Worm (Caenorhabditis elegans): ENCODE measurements around the gene nspd-6.
"Not testable (repeated sequence)": the region's sequence is repeated elsewhere in the genome, so short reads cannot be mapped to it uniquely, and the experiment has no call there.

Gene nspd-6

DNA sequence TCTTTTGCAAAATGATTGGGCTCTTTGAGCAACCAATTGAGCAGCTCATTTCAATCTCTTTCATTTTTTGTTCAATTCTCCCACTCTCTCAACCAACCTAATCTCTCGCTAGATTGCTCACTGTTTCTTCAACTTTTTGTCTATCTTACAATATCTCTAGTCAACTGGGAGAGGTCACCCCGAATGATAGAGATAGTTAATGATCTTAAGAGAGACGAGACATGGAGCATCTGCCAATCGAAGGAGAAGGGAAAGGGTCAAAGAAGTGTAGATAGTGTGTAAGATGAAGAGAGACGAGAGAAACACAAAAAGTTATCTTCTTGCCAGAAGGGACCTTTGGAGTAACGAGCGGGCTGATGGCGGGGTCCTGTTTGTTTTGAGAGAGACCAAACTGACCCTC is 3.8 kb upstream of the nspd-6 start:
- TF ChIP-seq W03F9.2 (tag; optimal IDR thresholded peaks at IDR 0.05) (no peak), him-1 (tag; optimal IDR thresholded peaks at IDR 0.05) (no peak)

DNA sequence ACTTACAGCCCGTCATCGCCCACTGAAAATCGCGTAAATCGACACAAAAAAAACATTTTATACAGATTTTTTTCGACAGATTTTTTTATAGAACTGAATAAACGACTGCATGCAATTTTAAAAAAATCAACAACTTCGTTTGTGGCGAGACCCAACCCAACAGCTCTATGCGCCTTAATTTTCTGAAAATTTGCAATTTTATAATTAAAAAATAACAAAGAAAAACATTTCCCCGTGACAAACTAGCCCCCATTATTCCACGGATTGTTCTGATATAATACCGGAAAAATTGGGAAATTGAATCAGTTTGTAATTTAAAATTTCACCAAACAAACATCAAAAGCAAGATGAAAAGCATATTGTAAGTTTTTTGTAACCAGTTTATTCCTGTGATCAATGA is 504 bp upstream of the nspd-6 start, which contains the start of gene ptp-5.1:
Gene ptp-5.1, plus strand, starts transcription at position 301 of the 400 bp plus-strand sequence.
- TF ChIP-seq dao-5 (tag; optimal IDR thresholded peaks at IDR 0.05) = no peak
- no peak for TF ChIP-seq him-1 (tag; optimal IDR thresholded peaks at IDR 0.05)
- TF ChIP-seq W03F9.2 (tag; optimal IDR thresholded peaks at IDR 0.05) = no peak

DNA sequence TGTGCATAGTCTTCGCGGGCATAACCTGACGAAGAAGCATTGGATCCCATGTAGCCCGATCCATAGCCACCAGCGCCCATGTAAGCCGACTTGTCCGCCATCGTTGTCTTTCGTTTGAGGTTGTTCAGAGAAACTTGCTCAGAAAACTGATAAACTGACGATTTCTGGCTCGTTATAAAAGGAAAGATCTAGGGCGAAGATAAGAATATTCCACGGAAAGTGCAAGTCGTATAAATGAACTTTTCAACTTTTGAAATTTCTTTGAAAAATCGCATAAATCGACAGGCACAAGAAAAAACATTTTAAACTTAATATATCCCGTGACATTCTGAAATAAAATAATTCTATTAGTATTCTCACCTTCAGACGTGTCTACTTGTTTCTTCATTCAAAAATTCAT is 2.6 kb downstream of the nspd-6 start, which contains the start of the genes nspd-3 and C24D10.2:
Gene nspd-3, minus strand, starts transcription at position 101 of the 400 bp plus-strand sequence.
Gene C24D10.2, plus strand, starts transcription at position 399 of the 400 bp plus-strand sequence.
- TF ChIP-seq dao-5, W03F9.2, him-1 (tag; optimal IDR thresholded peaks at IDR 0.05): not testable (repeated sequence)

DNA sequence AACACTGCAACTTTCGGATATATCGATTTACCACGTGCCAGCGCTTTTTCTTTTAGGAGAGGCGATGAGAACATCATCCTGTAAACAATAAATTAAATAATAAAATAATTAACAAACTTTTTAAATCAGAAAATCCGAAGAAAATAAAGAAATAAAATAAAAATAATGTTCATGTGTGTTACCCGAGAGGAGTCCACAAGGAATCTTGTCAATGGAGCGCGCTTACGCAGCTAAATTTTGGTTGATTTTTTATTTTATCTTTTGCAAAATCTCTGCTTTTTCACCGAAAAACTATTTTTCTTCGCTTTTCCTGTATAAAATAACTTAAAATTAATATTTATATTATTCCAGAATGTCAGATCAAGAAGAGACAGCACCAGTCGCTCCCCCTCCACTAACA is 5.4 kb downstream of the nspd-6 start, which contains the start of the genes C24D10.6 and C24D10.4:
Gene C24D10.6, minus strand, starts transcription at position 78 of the 400 bp plus-strand sequence.
Gene C24D10.4, plus strand, starts transcription at position 352 of the 400 bp plus-strand sequence.
- TF ChIP-seq W03F9.2 (tag; optimal IDR thresholded peaks at IDR 0.05) = peak; percentile 19
- no peak for TF ChIP-seq him-1 (tag; optimal IDR thresholded peaks at IDR 0.05)
- no peak for TF ChIP-seq dao-5 (tag; optimal IDR thresholded peaks at IDR 0.05)

DNA sequence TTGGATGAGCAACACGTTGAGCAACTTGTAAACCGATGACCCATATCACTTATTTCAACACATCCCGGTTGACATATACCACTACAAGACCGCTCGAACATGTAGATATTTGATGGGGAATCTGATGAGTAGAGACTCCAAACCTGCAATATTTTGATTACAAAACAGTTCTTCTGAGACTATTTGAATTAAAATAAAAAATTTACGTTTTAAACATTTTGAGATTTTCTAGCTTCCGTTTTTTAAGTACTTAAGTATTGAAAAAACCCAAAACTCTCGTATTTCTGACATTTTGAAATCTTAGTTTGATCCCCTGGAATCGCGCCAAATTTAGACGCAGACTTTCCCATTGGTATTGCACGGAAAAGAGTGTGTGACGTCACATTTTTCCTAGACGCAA is 8.3 kb downstream of the nspd-6 start, which contains the start of gene C24D10.49:
Gene C24D10.49, minus strand, starts transcription at position 101 of the 400 bp plus-strand sequence.
- no peak for TF ChIP-seq him-1 (tag; optimal IDR thresholded peaks at IDR 0.05)
- TF ChIP-seq dao-5 (tag; optimal IDR thresholded peaks at IDR 0.05) = no peak
- no peak for TF ChIP-seq W03F9.2 (tag; optimal IDR thresholded peaks at IDR 0.05)

DNA sequence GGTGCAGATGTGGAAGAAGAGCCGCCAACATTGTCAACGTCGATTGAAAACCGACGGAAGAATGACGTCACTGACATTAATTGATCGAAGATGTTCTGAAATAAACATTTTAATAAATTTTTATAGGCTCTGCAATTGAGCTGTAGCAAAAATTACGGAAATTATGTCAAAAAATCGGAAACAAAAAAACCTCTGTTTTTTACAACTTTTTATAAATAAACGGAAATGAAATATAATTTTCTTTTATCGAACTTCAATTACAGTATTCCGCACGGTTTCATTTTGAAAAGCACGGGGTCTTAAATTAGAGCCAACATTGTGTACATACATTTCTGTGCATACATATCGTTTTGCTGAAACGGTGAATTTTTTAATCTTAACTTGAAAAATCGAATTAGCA is 13.1 kb downstream of the nspd-6 start, which contains the start of gene soc-2:
Gene soc-2, minus strand, starts transcription at position 101 of the 400 bp plus-strand sequence.
- TF ChIP-seq him-1 (tag; optimal IDR thresholded peaks at IDR 0.05) = no peak
- TF ChIP-seq W03F9.2 (tag; optimal IDR thresholded peaks at IDR 0.05) = no peak
- TF ChIP-seq dao-5 (tag; optimal IDR thresholded peaks at IDR 0.05) = no peak

DNA sequence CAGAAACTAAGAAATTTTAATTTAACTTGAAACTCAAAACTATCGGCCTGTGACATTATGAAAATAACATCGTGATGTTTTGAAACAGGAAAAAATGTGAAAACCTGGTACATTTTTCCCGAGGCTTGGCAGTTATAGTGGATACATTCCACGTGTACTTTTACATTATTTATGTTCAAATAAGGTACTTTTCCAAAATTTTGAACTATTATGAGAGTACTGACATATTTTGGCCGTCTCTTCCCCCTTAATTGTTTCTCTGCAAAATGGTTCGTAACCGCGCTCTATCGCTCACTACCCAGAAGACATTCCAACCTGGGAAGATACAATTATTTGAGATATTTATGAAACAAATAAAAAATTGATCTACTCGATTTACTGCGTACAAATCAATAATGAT is 15.7 kb downstream of the nspd-6 start, which contains the start of gene C24D10.5:
Gene C24D10.5, plus strand, starts transcription at position 301 of the 400 bp plus-strand sequence.
- TF ChIP-seq him-1 (tag; optimal IDR thresholded peaks at IDR 0.05) (no peak), W03F9.2 (tag; optimal IDR thresholded peaks at IDR 0.05) (no peak), dao-5 (tag; optimal IDR thresholded peaks at IDR 0.05) (no peak)

DNA sequence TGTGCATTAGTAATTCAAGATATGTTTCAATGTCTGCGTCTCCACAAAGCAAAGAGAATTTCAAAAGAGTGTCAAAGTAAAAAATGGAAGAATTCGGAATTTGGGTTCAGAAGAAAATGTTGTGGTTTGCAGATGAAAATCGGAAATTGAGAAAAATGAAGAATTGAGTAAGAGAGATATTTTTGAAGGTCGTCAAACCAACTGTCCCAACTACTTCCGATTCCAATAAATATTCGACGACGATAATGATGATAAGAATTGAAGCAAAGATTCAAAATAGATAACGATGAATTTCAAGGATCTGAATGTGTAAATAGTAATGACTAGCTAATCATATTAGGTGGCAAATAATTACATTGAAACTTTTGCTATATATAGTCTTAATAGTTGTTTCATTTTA is 25.6 kb downstream of the nspd-6 start:
- no peak for TF ChIP-seq dao-5 (tag; optimal IDR thresholded peaks at IDR 0.05)
- no peak for TF ChIP-seq him-1 (tag; optimal IDR thresholded peaks at IDR 0.05)
- TF ChIP-seq W03F9.2 (tag; optimal IDR thresholded peaks at IDR 0.05) = no peak

DNA sequence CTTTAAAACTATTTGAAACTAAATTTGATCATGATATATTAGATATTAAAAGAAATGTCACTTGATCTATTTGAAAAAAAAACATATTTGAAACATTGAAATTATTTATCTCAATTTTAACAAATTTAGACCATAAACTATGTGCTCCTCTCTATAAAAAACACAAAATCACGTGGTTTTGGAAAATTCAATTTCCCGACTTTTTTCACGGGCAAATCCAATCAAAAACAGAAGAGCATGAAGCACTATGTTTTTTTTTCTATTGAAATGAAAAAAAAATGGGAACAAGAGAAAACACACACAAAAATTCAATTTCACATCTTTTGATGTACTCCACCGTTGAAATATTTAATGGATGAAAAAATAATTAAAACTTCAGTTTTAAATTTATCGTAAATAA is 26.3 kb downstream of the nspd-6 start:
- TF ChIP-seq W03F9.2 (tag; optimal IDR thresholded peaks at IDR 0.05) = no peak
- TF ChIP-seq him-1 (tag; optimal IDR thresholded peaks at IDR 0.05) = no peak
- TF ChIP-seq dao-5 (tag; optimal IDR thresholded peaks at IDR 0.05) = no peak

DNA sequence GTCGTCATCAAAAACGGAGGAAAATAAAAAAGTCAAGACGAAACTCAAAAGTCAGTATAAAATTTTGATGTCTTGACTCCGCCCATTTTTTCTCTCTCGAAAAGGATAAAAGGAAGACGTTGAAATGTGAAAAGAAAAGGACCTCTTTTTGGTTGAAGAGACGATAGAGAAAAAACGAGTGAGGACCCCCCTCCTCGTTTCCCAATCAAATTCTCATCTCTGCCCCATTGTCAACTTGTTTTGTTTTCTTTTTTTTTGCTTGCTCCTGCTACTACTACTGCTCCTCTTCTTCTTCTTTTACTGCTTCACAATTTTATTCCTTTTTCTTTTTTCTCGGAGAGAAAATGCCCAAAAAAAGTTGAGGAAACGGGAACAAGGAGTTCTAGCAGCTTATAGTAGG is 27.7 kb downstream of the nspd-6 start:
- TF ChIP-seq W03F9.2 (tag; optimal IDR thresholded peaks at IDR 0.05) (no peak), him-1 (tag; optimal IDR thresholded peaks at IDR 0.05) (peak; percentile 11)

DNA sequence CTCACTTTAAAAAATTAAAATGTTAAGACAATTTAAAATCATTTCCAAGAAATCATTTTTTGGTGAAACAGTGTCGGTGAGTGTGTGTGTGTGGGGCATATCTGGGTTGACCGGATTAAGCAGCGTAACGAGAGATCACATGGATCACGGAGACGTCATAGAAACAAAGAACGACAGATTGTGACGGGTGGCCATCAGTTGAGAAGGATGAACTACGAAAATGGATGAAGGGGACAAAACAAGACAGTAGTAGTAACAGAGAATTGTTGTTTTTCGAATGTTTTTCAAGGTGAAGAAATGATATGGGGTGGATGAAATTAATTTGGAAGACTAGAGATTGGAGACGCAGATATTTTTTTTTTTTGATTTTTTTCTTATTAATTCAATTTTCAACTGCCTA is 29.0 kb downstream of the nspd-6 start:
- no peak for TF ChIP-seq him-1 (tag; optimal IDR thresholded peaks at IDR 0.05)
- no peak for TF ChIP-seq W03F9.2 (tag; optimal IDR thresholded peaks at IDR 0.05)
- no peak for TF ChIP-seq dao-5 (tag; optimal IDR thresholded peaks at IDR 0.05)

DNA sequence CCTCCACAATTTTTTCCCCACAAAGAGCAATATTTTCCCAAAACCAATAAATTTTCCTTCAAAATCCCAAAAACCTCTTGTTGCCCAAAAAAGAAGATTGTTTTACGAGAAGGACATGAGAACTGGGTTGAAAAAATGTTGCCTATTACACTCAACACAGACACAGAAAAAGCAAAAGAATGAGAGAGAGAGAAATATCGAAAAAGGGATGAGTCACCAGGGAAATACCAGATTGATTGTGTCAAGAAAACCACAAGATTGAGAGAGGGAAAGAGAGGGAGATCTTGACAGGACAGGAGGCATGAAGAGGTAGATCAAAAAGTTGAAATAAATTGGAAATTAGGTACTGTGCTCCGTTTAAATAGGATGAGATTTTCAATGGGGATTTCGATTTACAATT is 30.7 kb downstream of the nspd-6 start:
- no peak for TF ChIP-seq him-1 (tag; optimal IDR thresholded peaks at IDR 0.05)
- no peak for TF ChIP-seq W03F9.2 (tag; optimal IDR thresholded peaks at IDR 0.05)
- TF ChIP-seq dao-5 (tag; optimal IDR thresholded peaks at IDR 0.05) = no peak

DNA sequence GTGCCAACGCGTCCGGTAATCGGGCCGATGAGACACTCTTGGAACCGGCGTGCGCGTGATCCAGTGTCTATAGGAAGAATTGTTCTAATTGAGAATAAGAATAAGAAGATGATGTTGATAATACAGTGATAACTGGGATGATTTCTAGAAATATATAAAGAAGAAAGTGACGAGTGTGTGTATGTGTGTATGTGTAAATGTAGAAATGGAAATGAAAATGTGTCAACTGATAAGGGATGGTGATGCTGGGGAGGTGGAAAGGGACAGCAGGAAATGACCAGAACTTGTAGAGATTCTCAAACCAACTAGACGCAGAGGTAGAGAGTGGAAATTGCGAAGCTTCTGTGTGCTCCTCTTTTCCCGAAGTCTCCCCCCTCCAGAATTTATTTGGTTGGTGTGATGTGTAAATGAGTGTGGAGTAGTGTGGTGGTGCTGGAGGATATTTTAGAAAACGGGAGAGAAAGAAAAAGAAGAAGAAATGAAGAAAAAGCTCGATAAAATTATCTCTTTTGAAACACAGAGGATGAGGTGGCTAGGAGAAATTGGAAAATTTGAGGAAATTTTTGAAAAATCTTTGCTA is 31.6 kb downstream of the nspd-6 start:
- no peak for TF ChIP-seq W03F9.2 (tag; optimal IDR thresholded peaks at IDR 0.05)

DNA sequence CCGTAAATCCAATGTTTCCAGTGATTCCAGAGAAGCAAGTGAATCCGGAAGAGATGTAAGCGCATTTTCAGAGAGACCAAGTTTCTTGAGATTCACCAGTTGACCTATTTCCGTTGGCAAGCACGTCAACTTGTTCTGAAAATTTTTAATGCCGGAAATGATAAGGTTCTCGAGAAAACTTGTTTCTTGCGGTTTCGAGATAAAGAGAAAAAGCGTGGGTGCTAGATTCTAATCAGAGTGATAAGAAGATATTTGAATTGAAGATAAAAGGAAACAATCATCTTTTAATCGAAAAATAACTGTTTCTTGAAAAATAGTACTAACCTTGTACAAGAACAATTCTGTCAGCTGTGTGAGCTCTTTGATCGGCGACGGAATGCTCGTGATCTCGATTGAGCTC is 33.7 kb downstream of the nspd-6 start:
- TF ChIP-seq him-1 (tag; optimal IDR thresholded peaks at IDR 0.05) = no peak
- TF ChIP-seq W03F9.2 (tag; optimal IDR thresholded peaks at IDR 0.05) = no peak
- no peak for TF ChIP-seq dao-5 (tag; optimal IDR thresholded peaks at IDR 0.05)

DNA sequence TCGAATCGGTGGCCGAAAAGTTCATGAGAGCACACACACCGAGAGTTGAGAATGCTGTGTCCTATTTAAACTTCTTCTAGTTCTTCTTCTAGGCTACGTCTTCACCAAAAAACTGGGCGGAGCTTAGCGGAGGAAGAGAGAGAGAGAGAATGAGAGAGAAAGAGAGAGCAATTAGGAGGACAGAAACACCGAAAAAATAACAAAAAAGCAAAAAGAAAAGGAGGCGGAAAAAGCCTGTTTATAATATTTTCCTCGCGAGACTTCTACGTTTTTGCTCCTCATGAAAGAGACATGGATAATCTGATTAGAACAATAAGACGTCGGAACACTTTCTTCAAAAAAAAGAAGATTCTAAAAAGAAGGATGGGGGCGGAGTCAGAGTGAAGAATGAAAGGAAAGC is 43.5 kb downstream of the nspd-6 start, which contains the start of gene tkr-3:
Gene tkr-3, minus strand, starts transcription at position 101 of the 400 bp plus-strand sequence.
- no peak for TF ChIP-seq W03F9.2 (tag; optimal IDR thresholded peaks at IDR 0.05)
- no peak for TF ChIP-seq him-1 (tag; optimal IDR thresholded peaks at IDR 0.05)
- no peak for TF ChIP-seq dao-5 (tag; optimal IDR thresholded peaks at IDR 0.05)
